Fruit fly (Drosophila melanogaster) S2 (cell line): ENCODE results near the gene Cph.

Experiments used
- CG8478 ChIP-seq: fragments of >200 bp; optimal IDR thresholded peaks from 2 replicates; lab custom pipeline; 2018
- CTCF ChIP-seq, 2 experiments: fragments of >200 bp; optimal IDR thresholded peaks; 2 replicates each; lab custom pipeline; 2018

dm6 chrX:7271376-7272015, 134.0 kb downstream of the Cph start:
- no peak for TF ChIP-seq CG8478
- no peak for TF ChIP-seq CTCF (optimal IDR thresholded peaks at IDR 0.05; lab: Kevin White, UChicago)
